Worm (Caenorhabditis elegans): Measurements from ENCODE around the gene F13H8.6.

The F13H8.6 gene

ce11 chrII:6281903-6282302 is 4.9 kb downstream of the F13H8.6 start (continued):
- TF ChIP-seq lim-7 (GFP tag; IDR thresholded peaks at IDR 0.05) (no peak), nhr-28 (tag; optimal IDR thresholded peaks at IDR 0.05) (peak; percentile 45), Y75B8A.6 (GFP tag; IDR thresholded peaks at IDR 0.05) (no peak)

- no peak for TF ChIP-seq ceh-28 (tag; optimal IDR thresholded peaks at IDR 0.05)
- TF ChIP-seq zfp-2 (tag; optimal IDR thresholded peaks at IDR 0.05): no peak
- no peak for TF ChIP-seq Y105C5A.15 (GFP tag; IDR thresholded peaks at IDR 0.05)
- no peak for TF ChIP-seq nhr-41 (GFP tag; IDR thresholded peaks at IDR 0.05)
- no peak for TF ChIP-seq F37D6.2 (tag; optimal IDR thresholded peaks at IDR 0.05)
- no peak for TF ChIP-seq skn-1 (tag; optimal IDR thresholded peaks at IDR 0.05)
- no peak for TF ChIP-seq dmd-8 (GFP tag; IDR thresholded peaks at IDR 0.05)
- TF ChIP-seq ces-1 (GFP tag; optimal IDR thresholded peaks at IDR 0.05): no peak
- no peak for TF ChIP-seq ceh-62 (tag; optimal IDR thresholded peaks at IDR 0.05)
- TF ChIP-seq rbr-2 (tag; optimal IDR thresholded peaks at IDR 0.05): no peak
- TF ChIP-seq php-3 (GFP tag; IDR thresholded peaks at IDR 0.05): no peak
- TF ChIP-seq ceh-20 (GFP tag; IDR thresholded peaks at IDR 0.05): no peak
- TF ChIP-seq hlh-11 (tag; optimal IDR thresholded peaks at IDR 0.05): no peak
- no peak for TF ChIP-seq pqm-1 (tag; optimal IDR thresholded peaks at IDR 0.05)
- TF ChIP-seq T26A8.4 (GFP tag; IDR thresholded peaks at IDR 0.05): no peak
- no peak for TF ChIP-seq mdl-1 (tag; optimal IDR thresholded peaks at IDR 0.05)
- TF ChIP-seq lin-1 (GFP tag; IDR thresholded peaks at IDR 0.05): no peak
- no peak for TF ChIP-seq zip-11 (GFP tag; IDR thresholded peaks at IDR 0.05)
- TF ChIP-seq daf-19 (GFP tag; conservative IDR thresholded peaks at IDR 0.05): no peak
- TF ChIP-seq Y5F2A.4 (GFP tag; optimal IDR thresholded peaks at IDR 0.05): no peak
Observed at ce11 chrII:6281002-6281401, 5.8 kb downstream of the F13H8.6 start, which contains the start of gene scly-1. Gene scly-1, minus strand, starts transcription at chrII:6281102.

ce11 chrII:6273916-6274315 is 12.8 kb downstream of the F13H8.6 start, which contains the start of gene bpl-1:
Gene bpl-1, plus strand, starts transcription at chrII:6274216.
- TF ChIP-seq dpl-1 (GFP tag; optimal IDR thresholded peaks at IDR 0.05) (no peak), F37D6.2 (tag; optimal IDR thresholded peaks at IDR 0.05) (no peak), lsy-2 (tag; optimal IDR thresholded peaks at IDR 0.05) (peak in 1 of 2 experiments; percentile 27), ces-1 (GFP tag; optimal IDR thresholded peaks at IDR 0.05) (no peak)

ce11 chrII:6269805-6270414 is 16.9 kb downstream of the F13H8.6 start, which contains the start of gene F13H8.2:
Gene F13H8.2, plus strand, starts transcription at chrII:6270364.
- TF ChIP-seq mdl-1 (tag; optimal IDR thresholded peaks at IDR 0.05) (peak in 1 of 2 experiments; percentile 52), ztf-11 (tag; optimal IDR thresholded peaks at IDR 0.05) (no peak), F10B5.3 (tag; optimal IDR thresholded peaks at IDR 0.05) (no peak), jun-1 (tag; optimal IDR thresholded peaks at IDR 0.05) (no peak), dmd-8 (GFP tag; IDR thresholded peaks at IDR 0.05) (0 out of 2 replicates have a peak, but pooled peaks have one; percentile 30), ztf-7 (tag; optimal IDR thresholded peaks at IDR 0.05) (no peak), mxl-3 (GFP tag; optimal IDR thresholded peaks at IDR 0.05) (peak; percentile 20), tra-1 (GFP tag; IDR thresholded peaks at IDR 0.05) (peak; percentile 62; the same call in 1 of the 2 replicates), attf-4 (tag; optimal IDR thresholded peaks at IDR 0.05) (no peak), dmd-6 (GFP tag; IDR thresholded peaks at IDR 0.05) (peak; percentile 78), lin-38 (GFP tag; IDR thresholded peaks at IDR 0.05) (peak; percentile 89), D1046.2 (GFP tag; IDR thresholded peaks at IDR 0.05) (no peak), madf-9 (GFP tag; conservative IDR thresholded peaks at IDR 0.05) (no peak; the same call in 1 of the 2 replicates), ceh-28 (tag; optimal IDR thresholded peaks at IDR 0.05) (no peak), ZK546.5 (tag; optimal IDR thresholded peaks at IDR 0.05) (no peak), ces-1 (GFP tag; optimal IDR thresholded peaks at IDR 0.05) (no peak), hlh-30 (tag; optimal IDR thresholded peaks at IDR 0.05; ENCODE audit: insufficient read depth) (peak; percentile 68), daf-19 (GFP tag; conservative IDR thresholded peaks at IDR 0.05) (0 out of 2 replicates have a peak, but pooled peaks have one; percentile 34), nhr-41 (GFP tag; IDR thresholded peaks at IDR 0.05) (no peak), hmg-1.1 (GFP tag; IDR thresholded peaks at IDR 0.05) (peak; percentile 90), ceh-20 (GFP tag; IDR thresholded peaks at IDR 0.05) (peak; percentile 77), egl-43 (GFP tag; IDR thresholded peaks at IDR 0.05) (peak; percentile 78), zip-11 (GFP tag; IDR thresholded peaks at IDR 0.05) (no peak), spr-1 (tag; optimal IDR thresholded peaks at IDR 0.05) (peak; percentile 62), ZK337.2 (GFP tag; IDR thresholded peaks at IDR 0.05) (peak; percentile 70; the same call in 1 of the 2 replicates), aly-2 (tag; optimal IDR thresholded peaks at IDR 0.05) (no peak), lin-13 (GFP tag; optimal IDR thresholded peaks at IDR 0.05) (peak; percentile 28), php-3 (GFP tag; IDR thresholded peaks at IDR 0.05) (0 out of 2 replicates have a peak, but pooled peaks have one; percentile 36), nhr-102 (tag; optimal IDR thresholded peaks at IDR 0.05) (no peak)
